Fruit fly (Drosophila melanogaster) whole organism: Measurements from ENCODE around the gene Ocho.

Experiments used
- CG8478 ChIP-seq: fragments of >200 bp; optimal IDR thresholded peaks from 2 replicates; lab custom pipeline; 2018; ENCODE audit warnings: inconsistent platforms
- Dll ChIP-seq: fragments of >200 bp; optimal IDR thresholded peaks from 2 replicates; lab custom pipeline; 2017
- EcR ChIP-seq, 2 experiments: fragments of >200 bp; optimal IDR thresholded peaks; 2 replicates each; lab custom pipeline; 2017; ENCODE audit warnings: missing biosample characterization in 2 of 2, missing genetic modification characterization in 2 of 2, missing genetic modification reagents in 2 of 2
- pan ChIP-seq: fragments of >200 bp; optimal IDR thresholded peaks from 2 replicates; lab custom pipeline; 2017
- psq ChIP-seq: fragments of >200 bp; optimal IDR thresholded peaks from 2 replicates; lab custom pipeline; 2017
- usp ChIP-seq: fragments of >200 bp; optimal IDR thresholded peaks from 2 replicates; lab custom pipeline; 2017; ENCODE audit warnings: missing biosample characterization, missing genetic modification characterization, mixed read lengths

Ocho gene

DNA sequence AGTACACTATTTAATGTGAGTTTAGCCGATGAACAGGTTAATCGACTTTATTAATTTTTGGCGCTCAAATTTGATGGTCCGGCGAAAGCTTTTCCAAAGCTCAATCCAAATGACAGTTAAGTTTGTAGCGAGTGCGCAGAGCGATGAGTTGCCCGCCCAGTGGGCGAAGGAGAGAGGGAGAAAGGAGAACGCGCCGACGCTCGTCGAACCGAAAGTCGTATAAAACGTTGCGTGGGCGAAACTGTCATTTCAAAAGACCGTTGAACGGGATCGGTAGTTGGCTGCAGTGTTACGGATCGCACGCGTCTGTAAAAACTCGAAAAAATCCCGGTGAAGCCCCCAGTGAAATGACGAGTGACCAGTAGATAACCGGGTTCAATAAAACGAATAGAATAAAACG is 17.4 kb downstream of the Ocho start, which contains the start of gene Zip71B:
TSS of gene Zip71B (plus strand) at position 265 of the 400 bp plus-strand sequence.
- TF ChIP-seq pan (lab: Kevin White, UChicago) (no peak), Dll (lab: Kevin White, UChicago) (no peak), EcR (GFP tag; optimal IDR thresholded peaks at IDR 0.05; lab: Kevin White, UChicago) (no peak), psq (lab: Kevin White, UChicago) (no peak), CG8478 (no peak), usp (GFP tag; lab: Kevin White, UChicago) (no peak)

DNA sequence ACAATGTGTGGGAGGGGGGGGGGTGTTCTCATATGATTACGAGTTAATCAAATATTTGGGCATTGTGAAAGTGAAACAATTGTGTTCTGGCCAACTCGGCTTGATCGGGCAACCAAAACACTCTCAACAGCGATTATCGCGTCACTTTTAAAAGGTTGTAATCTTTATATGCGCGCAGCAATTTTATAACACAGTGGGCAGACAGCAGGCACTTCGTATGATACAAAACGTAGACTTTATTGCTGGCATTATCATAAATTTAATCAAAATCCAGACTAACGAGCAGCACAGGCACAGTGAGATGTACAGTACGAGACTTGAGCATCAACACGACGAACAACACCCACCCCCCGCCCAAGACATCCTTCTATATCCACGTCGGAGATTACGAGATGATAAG is 18.2 kb downstream of the Ocho start:
- no peak for TF ChIP-seq Dll (lab: Kevin White, UChicago)
- TF ChIP-seq psq (lab: Kevin White, UChicago) = no peak
- TF ChIP-seq usp (GFP tag; lab: Kevin White, UChicago) = no peak
- TF ChIP-seq EcR (GFP tag; optimal IDR thresholded peaks at IDR 0.05; lab: Kevin White, UChicago) = no peak
- TF ChIP-seq pan (lab: Kevin White, UChicago) = no peak
- no peak for TF ChIP-seq CG8478

DNA sequence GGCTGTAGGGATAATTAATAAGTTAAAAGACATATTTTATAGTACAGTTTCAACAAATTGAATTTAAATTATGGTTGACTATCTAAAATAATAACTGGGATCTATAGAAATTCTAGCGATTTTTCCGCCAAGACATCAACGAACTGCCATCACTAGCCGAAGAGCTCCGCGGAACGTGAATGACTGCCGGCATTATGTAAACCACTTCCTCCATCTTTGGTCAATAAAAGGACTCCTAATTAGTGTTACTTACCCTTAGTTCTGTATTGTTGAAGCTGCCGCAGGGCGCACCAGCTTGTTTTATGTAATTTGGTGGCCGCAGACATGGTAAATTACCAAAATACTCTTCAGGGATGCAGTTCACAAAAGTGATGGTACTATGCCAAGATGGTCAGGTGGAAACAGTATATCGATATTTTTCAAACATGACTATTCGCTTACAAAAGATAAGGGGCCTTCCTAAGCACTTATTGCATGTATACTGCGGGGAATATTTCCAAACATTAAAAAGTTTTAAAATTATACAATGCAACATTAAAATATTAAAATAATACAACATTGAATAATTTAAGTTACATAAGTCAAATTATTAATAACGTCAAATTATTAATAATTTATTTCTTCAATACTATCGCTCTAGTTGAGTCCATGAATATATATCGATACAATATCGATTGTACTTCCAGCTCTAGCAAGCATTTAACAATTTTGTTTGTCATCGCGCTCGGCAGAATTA is 24.8 kb downstream of the Ocho start, which contains the start of the genes mRpL39 and Prosbeta2:
TSS of gene mRpL39 (minus strand) at position 383 of the 736 bp plus-strand sequence.
TSS of gene Prosbeta2 (plus strand) at position 668 of the 736 bp plus-strand sequence.
- TF ChIP-seq EcR (GFP tag; optimal IDR thresholded peaks at IDR 0.05; lab: Kevin White, UChicago) (no peak), usp (GFP tag; lab: Kevin White, UChicago) (no peak), CG8478 (no peak)

DNA sequence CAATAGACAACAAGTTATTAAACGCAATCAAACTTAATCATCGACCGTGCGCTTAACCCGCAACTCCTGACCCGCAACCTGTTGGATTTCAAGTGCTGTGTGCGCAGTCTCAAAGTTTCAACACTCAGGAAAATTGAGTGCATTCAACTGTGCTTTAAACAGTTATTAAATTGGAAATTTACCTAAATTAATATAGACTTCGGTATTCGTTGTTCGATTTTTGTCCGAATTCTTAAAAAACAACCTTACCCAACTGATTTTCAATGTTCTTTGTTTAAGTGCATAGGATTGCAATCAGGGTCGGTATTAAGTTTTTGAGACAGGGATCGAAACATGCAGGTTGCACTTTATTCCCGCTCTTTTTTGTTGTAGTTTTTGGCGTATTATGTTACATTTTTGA is 30.4 kb downstream of the Ocho start:
- TF ChIP-seq usp (GFP tag; lab: Kevin White, UChicago) = no peak
- TF ChIP-seq EcR (GFP tag; optimal IDR thresholded peaks at IDR 0.05; lab: Kevin White, UChicago) = no peak
- no peak for TF ChIP-seq Dll (lab: Kevin White, UChicago)
- TF ChIP-seq pan (lab: Kevin White, UChicago) = no peak
- no peak for TF ChIP-seq CG8478
- TF ChIP-seq psq (lab: Kevin White, UChicago) = no peak

DNA sequence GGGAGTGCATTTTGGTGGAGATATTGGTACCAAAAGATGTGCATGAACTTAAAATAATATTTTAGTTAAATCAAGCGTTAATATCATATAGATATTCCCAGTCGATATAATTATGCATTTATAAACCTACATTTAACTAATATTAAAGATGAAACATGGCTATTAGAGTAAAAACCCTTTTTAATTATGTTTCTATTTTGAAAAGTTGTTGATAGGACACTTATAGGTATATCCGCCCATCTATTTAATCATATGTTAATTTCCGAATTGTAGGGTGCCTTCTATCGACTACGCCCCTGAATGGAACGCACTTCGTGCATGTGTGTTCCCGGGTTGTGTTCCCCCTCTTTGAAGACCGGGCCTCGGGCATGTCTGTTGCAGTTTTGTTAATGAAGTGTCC is 31.1 kb downstream of the Ocho start:
- TF ChIP-seq EcR (GFP tag; optimal IDR thresholded peaks at IDR 0.05; lab: Kevin White, UChicago) (no peak), pan (lab: Kevin White, UChicago) (no peak), Dll (lab: Kevin White, UChicago) (no peak), CG8478 (no peak), usp (GFP tag; lab: Kevin White, UChicago) (no peak), psq (lab: Kevin White, UChicago) (no peak)

DNA sequence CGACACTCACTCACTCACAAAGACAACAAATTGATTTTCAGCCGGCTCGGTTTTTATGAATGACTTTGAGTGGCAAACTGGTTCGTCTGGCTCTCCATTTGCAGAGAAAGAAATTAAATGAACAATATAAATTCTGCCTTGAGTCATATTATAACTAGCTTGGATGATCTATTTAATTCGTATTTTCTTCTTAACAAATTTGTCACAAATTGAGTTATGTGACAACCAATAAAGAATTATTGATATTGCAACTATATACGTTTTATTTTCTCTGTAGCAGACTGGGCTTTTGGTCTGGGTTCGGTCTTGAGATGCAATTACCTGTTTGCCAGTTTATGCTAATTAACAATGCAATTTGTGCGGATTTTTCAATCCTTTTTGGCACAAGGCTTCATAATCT is 32.2 kb downstream of the Ocho start:
- no peak for TF ChIP-seq usp (GFP tag; lab: Kevin White, UChicago)
- TF ChIP-seq psq (lab: Kevin White, UChicago) = no peak
- TF ChIP-seq pan (lab: Kevin White, UChicago) = no peak
- TF ChIP-seq CG8478 = no peak
- TF ChIP-seq Dll (lab: Kevin White, UChicago) = no peak
- no peak for TF ChIP-seq EcR (GFP tag; optimal IDR thresholded peaks at IDR 0.05; lab: Kevin White, UChicago)

DNA sequence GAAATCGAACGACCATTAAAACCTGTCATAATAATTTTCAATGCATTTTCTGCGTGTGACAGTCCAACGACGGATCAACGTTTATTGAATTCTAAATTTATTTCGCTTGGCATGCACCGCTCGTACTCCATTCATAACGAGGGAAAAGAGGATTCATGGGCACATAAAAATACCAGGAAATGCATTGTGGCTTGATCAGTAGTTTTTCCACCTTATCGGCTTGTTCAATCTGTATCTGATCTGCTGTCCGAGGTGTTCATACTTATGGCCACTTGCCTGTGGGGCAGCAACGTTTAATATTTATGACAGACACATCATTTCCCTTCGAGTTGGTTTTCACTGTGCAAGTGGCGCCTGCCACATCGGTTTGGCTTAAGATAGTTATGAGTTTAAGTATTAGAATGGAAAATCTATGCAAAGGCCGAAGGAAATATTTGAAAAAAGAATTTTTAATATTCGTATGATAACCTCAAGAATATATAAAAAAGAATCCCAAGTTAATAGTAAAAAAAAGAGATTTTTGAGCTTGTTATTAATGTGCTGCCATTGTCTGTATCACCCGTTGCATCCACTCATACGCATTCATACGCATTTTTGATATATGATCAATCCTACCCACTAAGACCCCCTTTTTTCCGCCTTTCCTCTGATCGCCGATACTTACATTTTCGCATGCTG is 32.8 kb downstream of the Ocho start:
- TF ChIP-seq EcR (GFP tag; optimal IDR thresholded peaks at IDR 0.05; lab: Kevin White, UChicago) (no peak), pan (lab: Kevin White, UChicago) (no peak), usp (GFP tag; lab: Kevin White, UChicago) (no peak), CG8478 (no peak), psq (lab: Kevin White, UChicago) (no peak), Dll (lab: Kevin White, UChicago) (no peak)

DNA sequence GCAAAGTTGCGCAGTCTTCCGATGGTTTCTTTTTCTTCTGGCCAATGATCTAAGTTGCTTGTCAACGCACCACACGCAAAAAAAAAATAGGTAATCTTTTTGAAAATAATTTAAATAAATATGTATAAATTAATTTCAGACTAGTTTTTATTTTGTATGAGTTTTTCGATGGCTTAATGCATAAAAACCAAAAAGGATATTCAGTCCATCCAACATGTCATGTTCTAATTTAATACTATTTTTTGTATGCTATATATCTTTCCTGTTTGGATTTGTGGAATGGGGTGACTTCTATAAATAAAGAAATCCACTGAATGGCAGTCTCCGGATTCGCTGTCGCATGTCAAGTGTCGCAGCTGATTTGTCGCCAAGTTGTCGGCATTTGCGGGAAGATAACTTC is 35.0 kb downstream of the Ocho start:
- no peak for TF ChIP-seq EcR (GFP tag; optimal IDR thresholded peaks at IDR 0.05; lab: Kevin White, UChicago)
- TF ChIP-seq Dll (lab: Kevin White, UChicago) = no peak
- no peak for TF ChIP-seq usp (GFP tag; lab: Kevin White, UChicago)
- no peak for TF ChIP-seq psq (lab: Kevin White, UChicago)
- no peak for TF ChIP-seq CG8478
- no peak for TF ChIP-seq pan (lab: Kevin White, UChicago)

DNA sequence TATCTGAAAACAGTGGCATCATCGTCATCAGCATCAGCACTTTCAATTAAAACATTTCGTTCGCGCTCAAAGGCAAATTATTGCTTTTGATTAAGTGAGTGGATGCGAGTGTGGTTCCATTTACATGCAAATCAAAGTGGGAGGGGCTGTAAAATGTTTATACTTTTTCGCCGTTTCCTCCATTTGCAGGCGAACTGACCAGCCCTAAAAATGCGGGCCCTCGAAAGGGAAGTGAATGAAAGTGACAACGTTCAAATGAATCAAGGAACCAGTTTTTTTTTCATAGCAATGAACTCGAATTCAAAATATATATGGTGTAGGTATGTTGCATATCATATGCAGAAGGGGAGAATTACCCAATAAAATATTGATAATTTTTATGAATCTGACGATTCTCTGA is 36.0 kb downstream of the Ocho start:
- TF ChIP-seq CG8478 (no peak), usp (GFP tag; lab: Kevin White, UChicago) (no peak), psq (lab: Kevin White, UChicago) (no peak), EcR (GFP tag; optimal IDR thresholded peaks at IDR 0.05; lab: Kevin White, UChicago) (no peak), pan (lab: Kevin White, UChicago) (no peak)

DNA sequence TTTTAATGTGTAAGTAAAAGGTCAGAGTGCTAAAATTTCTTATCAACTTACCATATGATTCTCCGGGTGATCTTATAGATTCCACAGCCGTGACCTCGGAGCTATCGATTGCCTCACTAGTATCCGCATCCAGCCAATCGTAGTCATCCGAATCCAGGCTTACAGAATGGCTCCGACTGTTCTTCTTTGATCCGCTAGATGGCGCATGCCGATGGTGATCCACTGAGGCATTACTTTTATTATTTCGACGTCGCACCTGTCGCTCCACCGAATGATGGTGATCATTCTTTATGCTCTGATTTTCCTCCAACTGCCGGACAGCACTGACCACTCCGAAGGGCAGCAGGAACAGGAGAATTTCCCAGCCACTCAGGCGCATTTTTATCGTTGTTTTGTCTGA is 36.5 kb downstream of the Ocho start:
- no peak for TF ChIP-seq usp (GFP tag; lab: Kevin White, UChicago)

DNA sequence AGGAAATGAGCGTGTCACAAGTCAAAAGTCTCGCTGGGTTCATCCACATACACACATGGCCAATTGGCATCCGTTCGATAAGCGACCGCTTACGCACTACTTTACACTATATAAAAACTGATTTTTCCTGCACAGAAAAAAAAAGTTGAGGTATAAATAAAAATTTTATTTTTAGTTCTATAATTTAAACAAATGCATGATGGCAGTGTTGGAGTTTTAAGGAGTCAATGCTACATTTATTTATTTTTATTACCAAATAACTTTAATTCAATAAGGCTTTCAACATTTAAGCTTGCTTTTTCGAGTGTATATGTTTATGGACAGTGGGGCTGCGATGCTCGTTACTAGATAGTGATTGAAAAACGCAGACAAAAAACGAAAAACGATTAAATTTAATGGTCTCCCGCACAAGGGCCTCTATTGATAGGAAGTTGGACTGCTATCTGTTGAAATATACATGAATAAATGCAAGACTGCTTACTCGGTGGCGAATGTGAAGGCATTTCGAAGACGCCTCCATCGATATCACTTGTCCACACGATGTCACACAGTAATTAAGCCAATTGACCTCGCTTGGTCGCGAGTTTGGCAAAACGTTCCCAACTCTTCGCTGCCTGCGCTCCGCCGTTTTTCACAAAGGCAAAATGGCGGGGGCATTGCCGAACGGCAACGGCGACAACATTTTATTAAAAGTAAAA is 37.1 kb downstream of the Ocho start:
- TF ChIP-seq psq (lab: Kevin White, UChicago) (no peak), CG8478 (no peak), pan (lab: Kevin White, UChicago) (no peak), Dll (lab: Kevin White, UChicago) (no peak), usp (GFP tag; lab: Kevin White, UChicago) (no peak), EcR (GFP tag; optimal IDR thresholded peaks at IDR 0.05; lab: Kevin White, UChicago) (no peak)
